Worm (Caenorhabditis elegans) whole organism, L2 larva: Measurements from ENCODE around the gene ZC13.2.

Experiments used
- R02D3.7 ChIP-seq: fragments of 150-350 bp; optimal IDR thresholded peaks from 2 replicates; lab custom pipeline; 2014; ENCODE audit warnings: missing biosample characterization, missing genetic modification characterization
- aly-2 ChIP-seq: fragments of 150-350 bp; optimal IDR thresholded peaks from 2 replicates; lab custom pipeline; 2014; ENCODE audit warnings: missing biosample characterization, missing genetic modification characterization
- ama-1 ChIP-seq: fragments of 150-350 bp; optimal IDR thresholded peaks from 2 replicates; lab custom pipeline; 2018; ENCODE audit warnings: inconsistent platforms
- blmp-1 ChIP-seq: sonication (generic microtip); optimal IDR thresholded peaks from 2 replicates; lab custom pipeline; 2017; ENCODE audit warnings: missing genetic modification characterization, mild to moderate bottlenecking, missing compliant biosample characterization, antibody characterized with exemption, moderate library complexity; ENCODE audit not compliant: insufficient read depth
- dmd-4 ChIP-seq: sonication (generic microtip); optimal IDR thresholded peaks from 2 replicates; lab custom pipeline; 2017; ENCODE audit warnings: missing biosample characterization, missing genetic modification characterization
- elt-3 ChIP-seq: sonication (generic microtip); optimal IDR thresholded peaks from 2 replicates; lab custom pipeline; 2017; ENCODE audit warnings: missing biosample characterization, missing genetic modification characterization
- fos-1 ChIP-seq: fragments of 150-350 bp; optimal IDR thresholded peaks from 2 replicates; lab custom pipeline; 2014; ENCODE audit warnings: missing biosample characterization, missing genetic modification characterization
- lin-39 ChIP-seq: fragments of 150-350 bp; optimal IDR thresholded peaks from 2 replicates; lab custom pipeline; 2014; ENCODE audit warnings: missing biosample characterization, missing genetic modification reagents, missing genetic modification characterization
- mdl-1 ChIP-seq, 2 experiments: fragments of 150-350 bp in 1 of 2; sonication (generic microtip) in 1 of 2; optimal IDR thresholded peaks; 2 replicates each; lab custom pipeline; 2017; ENCODE audit warnings: missing biosample characterization in 2 of 2, missing genetic modification characterization in 2 of 2
- nhr-11 ChIP-seq: fragments of 150-350 bp; optimal IDR thresholded peaks from 2 replicates; lab custom pipeline; 2014; ENCODE audit warnings: missing biosample characterization, missing genetic modification characterization
- snpc-4 ChIP-seq: fragments of 150-350 bp; optimal IDR thresholded peaks from 2 replicates; lab custom pipeline; 2014; ENCODE audit warnings: missing biosample characterization, missing genetic modification characterization
- unc-62 ChIP-seq: fragments of 150-350 bp; optimal IDR thresholded peaks from 2 replicates; lab custom pipeline; 2014; ENCODE audit warnings: missing biosample characterization, missing genetic modification reagents, missing genetic modification characterization
- zag-1 ChIP-seq: fragments of 150-350 bp; optimal IDR thresholded peaks from 2 replicates; lab custom pipeline; 2014; ENCODE audit warnings: missing biosample characterization, missing genetic modification characterization

- TF ChIP-seq dmd-4 (tag; lab: Kevin White, UChicago) = no peak
- TF ChIP-seq R02D3.7 (tag; lab: Kevin White, UChicago) = no peak
- no peak for TF ChIP-seq blmp-1
- no peak for TF ChIP-seq zag-1 (tag; lab: Kevin White, UChicago)
- TF ChIP-seq unc-62 = no peak
- TF ChIP-seq ama-1 (lab: Kevin White, UChicago) = no peak
- no peak for TF ChIP-seq aly-2 (tag; lab: Kevin White, UChicago)
- no peak for TF ChIP-seq mdl-1 (tag; optimal IDR thresholded peaks at IDR 0.05; lab: Kevin White, UChicago)
- no peak for TF ChIP-seq elt-3 (tag; lab: Kevin White, UChicago)
- no peak for TF ChIP-seq lin-39 (tag; lab: Kevin White, UChicago)
- no peak for TF ChIP-seq snpc-4 (tag; lab: Kevin White, UChicago)
- no peak for TF ChIP-seq fos-1 (tag; lab: Kevin White, UChicago)
- TF ChIP-seq nhr-11 (tag; lab: Kevin White, UChicago) = no peak
Measured at ce11 chrX:834478-834877, 46.0 kb upstream of the ZC13.2 start, which contains the start of gene F39H12.1.
